Worm (Caenorhabditis elegans) whole organism, L4/young adult: Measurements from ENCODE around the gene C04C3.14.

Source experiments
- W03F9.2 ChIP-seq: fragments of 150-350 bp; optimal IDR thresholded peaks from 2 replicates; lab custom pipeline; 2014; ENCODE audit warnings: missing biosample characterization, missing genetic modification characterization
- dao-5 ChIP-seq: sonication (generic microtip); optimal IDR thresholded peaks from 2 replicates; lab custom pipeline; 2016; ENCODE audit warnings: missing genotype, missing genetic modification characterization, moderate library complexity, missing compliant biosample characterization
- him-1 ChIP-seq: sonication (generic microtip); optimal IDR thresholded peaks from 2 replicates; lab custom pipeline; 2016; ENCODE audit warnings: missing genotype, missing genetic modification reagents, missing genetic modification characterization, missing compliant biosample characterization

DNA sequence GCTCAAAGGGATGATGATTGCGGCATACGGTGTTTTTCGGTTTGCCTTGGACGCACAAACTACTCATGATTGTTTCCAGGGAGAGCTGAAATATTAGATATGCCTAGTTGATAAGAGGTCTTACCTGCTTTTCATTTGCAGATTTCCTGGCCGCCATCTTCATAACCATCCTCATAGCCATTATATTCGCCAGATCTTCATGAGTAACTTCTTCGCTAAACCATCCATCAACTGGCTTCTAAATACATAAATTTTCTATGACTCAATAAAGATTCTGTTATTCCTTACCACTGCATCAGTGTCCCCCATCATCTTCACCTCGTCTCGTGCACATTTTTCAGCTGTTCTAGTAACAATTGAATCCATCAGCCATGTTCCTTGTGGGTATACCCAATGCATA is 46.8 kb downstream of the C04C3.14 start:
- TF ChIP-seq him-1 (tag; lab: Kevin White, UChicago) (no peak), W03F9.2 (tag; lab: Kevin White, UChicago) (no peak), dao-5 (tag; lab: Kevin White, UChicago) (no peak)
